Fruit fly (Drosophila melanogaster) whole organism, embryonic: ENCODE data around the gene CG2187.
A peak's percentile ranks its signal among the peaks of the same experiment; 100 is the strongest.

Experiments used
- B-H2 ChIP-seq: fragments of 200-800 bp; sonication (Bioruptor generic); optimal IDR thresholded peaks from 2 replicates; lab custom pipeline; 2018; ENCODE audit warnings: missing biosample characterization, mild to moderate bottlenecking, missing genetic modification characterization
- Bgb ChIP-seq: fragments of 200-800 bp; sonication (Bioruptor generic); IDR thresholded peaks from 2 replicates; pipeline ENCODE4 v1.3.6; 2022; ENCODE audit warnings: missing biosample characterization, missing genetic modification characterization; ENCODE audit not compliant: partially characterized antibody
- CG1024 ChIP-seq: fragments of 200-800 bp; sonication (Bioruptor generic); IDR thresholded peaks from 2 replicates; pipeline ENCODE4 v1.3.6; 2022; ENCODE audit warnings: missing biosample characterization, missing genetic modification characterization
- CG12104 ChIP-seq: fragments of 200-800 bp; sonication (Bioruptor generic); optimal IDR thresholded peaks from 3 replicates; lab custom pipeline; 2016; ENCODE audit warnings: missing biosample characterization, missing genetic modification characterization
- CG12219 ChIP-seq: fragments of 200-800 bp; sonication (Bioruptor generic); optimal IDR thresholded peaks from 3 replicates; lab custom pipeline; 2018; ENCODE audit warnings: missing biosample characterization, mild to moderate bottlenecking, missing genetic modification characterization
- CG1603 ChIP-seq: fragments of 200-800 bp; sonication (Bioruptor generic); optimal IDR thresholded peaks from 2 replicates; lab custom pipeline; 2019; ENCODE audit warnings: missing biosample characterization, mild to moderate bottlenecking, missing genetic modification characterization, moderate library complexity
- CG17912 ChIP-seq: fragments of 200-800 bp; sonication (Bioruptor generic); optimal IDR thresholded peaks from 2 replicates; lab custom pipeline; 2018; ENCODE audit warnings: missing biosample characterization, mild to moderate bottlenecking, missing genetic modification characterization
- CG1832 ChIP-seq: fragments of 200-800 bp; sonication (Bioruptor generic); optimal IDR thresholded peaks from 2 replicates; lab custom pipeline; 2017; ENCODE audit warnings: missing biosample characterization, mild to moderate bottlenecking, missing genetic modification characterization, inconsistent platforms
- CG18619 ChIP-seq: fragments of 200-800 bp; sonication (Bioruptor generic); optimal IDR thresholded peaks from 3 replicates; lab custom pipeline; 2017; ENCODE audit warnings: missing biosample characterization, mild to moderate bottlenecking, missing genetic modification characterization
- CG2116 ChIP-seq: fragments of 200-800 bp; sonication (Bioruptor generic); optimal IDR thresholded peaks from 3 replicates; lab custom pipeline; 2018; ENCODE audit warnings: missing biosample characterization, mild to moderate bottlenecking, missing genetic modification characterization
- CG33213 ChIP-seq: fragments of 200-800 bp; sonication (Bioruptor generic); optimal IDR thresholded peaks from 3 replicates; lab custom pipeline; 2016; ENCODE audit warnings: missing biosample characterization, missing genetic modification characterization
- CG33557 ChIP-seq: fragments of 200-800 bp; sonication (Bioruptor generic); optimal IDR thresholded peaks from 2 replicates; lab custom pipeline; 2019; ENCODE audit warnings: missing biosample characterization, mild to moderate bottlenecking, missing genetic modification characterization, moderate library complexity
- CG3407 ChIP-seq: fragments of 200-800 bp; sonication (Bioruptor generic); optimal IDR thresholded peaks from 2 replicates; lab custom pipeline; 2018; ENCODE audit warnings: missing biosample characterization, mild to moderate bottlenecking, missing genetic modification characterization
- CG34422 ChIP-seq: fragments of 200-800 bp; sonication (Bioruptor generic); IDR thresholded peaks from 3 replicates; pipeline ENCODE4 v1.3.6; 2022; ENCODE audit warnings: missing biosample characterization, missing genetic modification characterization
- CG3995 ChIP-seq: fragments of 200-800 bp; sonication (Bioruptor generic); optimal IDR thresholded peaks from 3 replicates; lab custom pipeline; 2016; ENCODE audit warnings: missing biosample characterization, missing genetic modification characterization
- CG4282 ChIP-seq: fragments of 200-800 bp; sonication (Bioruptor generic); optimal IDR thresholded peaks from 2 replicates; lab custom pipeline; 2016; ENCODE audit warnings: missing biosample characterization, missing genetic modification characterization
- CG43689 ChIP-seq: fragments of 200-800 bp; sonication (Bioruptor generic); IDR thresholded peaks from 2 replicates; pipeline ENCODE4 v1.3.6; 2022; ENCODE audit warnings: missing biosample characterization, missing genetic modification characterization
- CG5953 ChIP-seq: fragments of 200-800 bp; sonication (Bioruptor generic); IDR thresholded peaks from 2 replicates; pipeline ENCODE4 v1.3.6; 2022; ENCODE audit warnings: missing biosample characterization, missing genetic modification characterization
- CG6854 ChIP-seq: fragments of 200-800 bp; sonication (Bioruptor generic); optimal IDR thresholded peaks from 3 replicates; lab custom pipeline; 2017; ENCODE audit warnings: missing biosample characterization, mild to moderate bottlenecking, missing genetic modification characterization
- CG8281 ChIP-seq: fragments of 200-800 bp; sonication (Bioruptor generic); optimal IDR thresholded peaks from 2 replicates; lab custom pipeline; 2018; ENCODE audit warnings: missing biosample characterization, mild to moderate bottlenecking, missing genetic modification characterization, moderate library complexity
- CG9932 ChIP-seq: fragments of 200-800 bp; sonication (Bioruptor generic); IDR thresholded peaks from 2 replicates; pipeline ENCODE4 v1.3.6; 2022; ENCODE audit warnings: missing biosample characterization, missing genetic modification characterization
- Dref ChIP-seq: fragments of 200-800 bp; sonication (Bioruptor generic); IDR thresholded peaks from 2 replicates; pipeline ENCODE4 v1.3.6; 2022; ENCODE audit warnings: missing biosample characterization, missing genetic modification characterization
- Elba2 ChIP-seq: fragments of 200-800 bp; sonication (Bioruptor generic); optimal IDR thresholded peaks from 3 replicates; lab custom pipeline; 2016; ENCODE audit warnings: missing biosample characterization, missing genetic modification characterization
- GATAe ChIP-seq: fragments of 200-800 bp; sonication (Bioruptor generic); conservative IDR thresholded peaks from 2 replicates; pipeline ENCODE4 v1.3.6; 2022; ENCODE audit warnings: missing biosample characterization, missing genetic modification characterization
- Hey ChIP-seq: fragments of 200-800 bp; sonication (Bioruptor generic); optimal IDR thresholded peaks from 3 replicates; lab custom pipeline; 2018; ENCODE audit warnings: missing biosample characterization, mild to moderate bottlenecking, missing genetic modification characterization
- Med ChIP-seq: fragments of 200-800 bp; sonication (Bioruptor generic); peaks from one replicate; lab custom pipeline; 2016; ENCODE audit warnings: missing biosample characterization, missing genetic modification characterization, mild to moderate bottlenecking, inconsistent platforms, moderate library complexity
- Sox100B ChIP-seq: fragments of 200-800 bp; sonication (Bioruptor generic); optimal IDR thresholded peaks from 3 replicates; lab custom pipeline; 2018; ENCODE audit warnings: missing biosample characterization, mild to moderate bottlenecking, missing genetic modification characterization
- Sry-β ChIP-seq: fragments of 200-800 bp; sonication (Bioruptor generic); optimal IDR thresholded peaks from 2 replicates; lab custom pipeline; 2018; ENCODE audit warnings: missing biosample characterization, mild to moderate bottlenecking, missing genetic modification characterization, moderate library complexity
- TFAM ChIP-seq: fragments of 200-800 bp; sonication (Bioruptor generic); optimal IDR thresholded peaks from 2 replicates; lab custom pipeline; 2017; ENCODE audit warnings: missing biosample characterization, missing genetic modification characterization, inconsistent platforms
- YL-1 ChIP-seq: fragments of 200-800 bp; sonication (Bioruptor generic); optimal IDR thresholded peaks from 3 replicates; lab custom pipeline; 2017; ENCODE audit warnings: missing biosample characterization, mild to moderate bottlenecking, missing genetic modification characterization
- az2 ChIP-seq: fragments of 200-800 bp; sonication (Bioruptor generic); optimal IDR thresholded peaks from 3 replicates; lab custom pipeline; 2016; ENCODE audit warnings: missing biosample characterization, missing genetic modification characterization
- bcd ChIP-seq: fragments of 200-800 bp; sonication (Bioruptor generic); optimal IDR thresholded peaks from 2 replicates; lab custom pipeline; 2017; ENCODE audit warnings: missing biosample characterization, mild to moderate bottlenecking, missing genetic modification characterization
- cg ChIP-seq: fragments of 200-800 bp; sonication (Bioruptor generic); optimal IDR thresholded peaks from 3 replicates; lab custom pipeline; 2019; ENCODE audit warnings: missing biosample characterization, mild to moderate bottlenecking, missing genetic modification characterization, moderate library complexity
- dm ChIP-seq: fragments of 200-800 bp; sonication (Bioruptor generic); optimal IDR thresholded peaks from 3 replicates; lab custom pipeline; 2016; ENCODE audit warnings: missing biosample characterization, missing genetic modification characterization
- dpn ChIP-seq, 2 experiments: fragments of 200-800 bp; sonication (Bioruptor generic); optimal IDR thresholded peaks; 3 replicates each; lab custom pipeline; 2016; ENCODE audit warnings: missing biosample characterization in 2 of 2, missing genetic modification characterization in 2 of 2
- eyg ChIP-seq: fragments of 200-800 bp; sonication (Bioruptor generic); optimal IDR thresholded peaks from 3 replicates; lab custom pipeline; 2016; ENCODE audit warnings: missing biosample characterization, missing genetic modification characterization
- gcm ChIP-seq: fragments of 200-800 bp; sonication (Bioruptor generic); optimal IDR thresholded peaks from 2 replicates; lab custom pipeline; 2019; ENCODE audit warnings: missing biosample characterization, mild to moderate bottlenecking, missing genetic modification characterization, moderate library complexity
- gro ChIP-seq: fragments of 200-800 bp; sonication (Bioruptor generic); optimal IDR thresholded peaks from 2 replicates; lab custom pipeline; 2016; ENCODE audit warnings: missing biosample characterization, missing genetic modification characterization
- hkb ChIP-seq, 2 experiments: fragments of 200-800 bp in 1 of 2; fragments of >200 bp in 1 of 2; sonication (Bioruptor generic) in 1 of 2; IDR thresholded peaks in 1 of 2; optimal IDR thresholded peaks in 1 of 2; 2 replicates each; pipeline versions ENCODE4 v1.3.6 to Lab custom; 2017 to 2022; ENCODE audit warnings: missing biosample characterization in 1 of 2, missing genetic modification characterization in 1 of 2
- jigr1 ChIP-seq: fragments of 200-800 bp; sonication (Bioruptor generic); IDR thresholded peaks from 3 replicates; pipeline ENCODE4 v1.3.6; 2022; ENCODE audit warnings: missing biosample characterization, missing genetic modification characterization
- kay ChIP-seq: fragments of 200-800 bp; sonication (Bioruptor generic); optimal IDR thresholded peaks from 2 replicates; lab custom pipeline; 2016; ENCODE audit warnings: missing biosample characterization, missing genetic modification characterization
- kni ChIP-seq: fragments of 200-800 bp; sonication (Bioruptor generic); optimal IDR thresholded peaks from 3 replicates; lab custom pipeline; 2017; ENCODE audit warnings: mild to moderate bottlenecking, missing biosample characterization, missing genetic modification reagents, missing genetic modification characterization
- knrl ChIP-seq: fragments of 200-800 bp; sonication (Bioruptor generic); IDR thresholded peaks from 3 replicates; pipeline ENCODE4 v1.3.6; 2022; ENCODE audit warnings: missing biosample characterization, missing genetic modification characterization; ENCODE audit not compliant: partially characterized antibody
- lilli ChIP-seq: fragments of 200-800 bp; sonication (Bioruptor generic); optimal IDR thresholded peaks from 3 replicates; lab custom pipeline; 2016; ENCODE audit warnings: missing biosample characterization, missing genetic modification characterization
- mam ChIP-seq: fragments of 200-800 bp; sonication (Bioruptor generic); optimal IDR thresholded peaks from 3 replicates; lab custom pipeline; 2016; ENCODE audit warnings: missing biosample characterization, missing genetic modification characterization
- nmo ChIP-seq: fragments of 200-800 bp; sonication (Bioruptor generic); optimal IDR thresholded peaks from 2 replicates; lab custom pipeline; 2018; ENCODE audit warnings: missing biosample characterization, mild to moderate bottlenecking, missing genetic modification characterization, moderate library complexity
- sens ChIP-seq: fragments of 200-800 bp; sonication (Bioruptor generic); peaks from one replicate; lab custom pipeline; 2016; ENCODE audit warnings: missing biosample characterization, missing genetic modification characterization
- sim ChIP-seq: fragments of 200-800 bp; sonication (Bioruptor generic); IDR thresholded peaks from 2 replicates; pipeline ENCODE4 v1.3.6; 2022; ENCODE audit warnings: missing biosample characterization, missing genetic modification characterization
- tll ChIP-seq, 2 experiments: fragments of 200-800 bp in 1 of 2; fragments of >200 bp in 1 of 2; sonication (Bioruptor generic) in 1 of 2; optimal IDR thresholded peaks; 2 replicates each; lab custom pipeline; 2017 to 2019; ENCODE audit warnings: missing biosample characterization in 2 of 2, missing genetic modification characterization in 2 of 2, mild to moderate bottlenecking in 1 of 2, moderate library complexity in 1 of 2
- vvl ChIP-seq: fragments of 200-800 bp; sonication (Bioruptor generic); IDR thresholded peaks from 2 replicates; pipeline ENCODE4 v1.3.6; 2022; ENCODE audit warnings: missing biosample characterization, missing genetic modification characterization

CG2187 gene

dm6 chr3R:31726286-31726685, 32.2 kb downstream of the CG2187 start:
- no peak for TF ChIP-seq mam (GFP tag; lab: Kevin White, UChicago)
- peak; percentile 63 for TF ChIP-seq CG3995
- peak; percentile 3 for TF ChIP-seq dm
- TF ChIP-seq B-H2 (GFP tag; lab: Kevin White, UChicago), result no peak
- TF ChIP-seq CG1024 (GFP tag; lab: Robert Waterston, UW), result no peak
- no peak for TF ChIP-seq kay
- peak; percentile 13 for TF ChIP-seq Hey (tag; lab: Kevin White, UChicago)
- TF ChIP-seq dpn (GFP tag; optimal IDR thresholded peaks at IDR 0.05; lab: Kevin White, UChicago), result no peak
- TF ChIP-seq tll (GFP tag; optimal IDR thresholded peaks at IDR 0.05; lab: Kevin White, UChicago), result no peak
- no peak for TF ChIP-seq Sry-β
- TF ChIP-seq CG34422 (GFP tag; lab: Robert Waterston, UW), result 0 out of 3 replicates have a peak, but pooled peaks have one; percentile 18
- no peak for TF ChIP-seq CG1832 (GFP tag; lab: Kevin White, UChicago)
- TF ChIP-seq sens (GFP tag; lab: Kevin White, UChicago), result peak; percentile 77
- no peak for TF ChIP-seq TFAM (GFP tag; lab: Kevin White, UChicago)
- TF ChIP-seq CG5953, result no peak
- TF ChIP-seq gcm, result no peak
- peak; percentile 3 for TF ChIP-seq CG1603 (tag; lab: Kevin White, UChicago)
- TF ChIP-seq vvl (GFP tag; lab: Robert Waterston, UW), result peak; percentile 35; the same call in 1 of the 2 replicates
- TF ChIP-seq Bgb (GFP tag; lab: Robert Waterston, UW), result no peak
- TF ChIP-seq CG12104 (GFP tag; lab: Kevin White, UChicago), result no peak
- no peak for TF ChIP-seq CG43689 (GFP tag; lab: Robert Waterston, UW)
- TF ChIP-seq GATAe (GFP tag; lab: Robert Waterston, UW), result 0 out of 2 replicates have a peak, but pooled peaks have one; percentile 11
- no peak for TF ChIP-seq CG12219 (GFP tag; lab: Kevin White, UChicago)
- TF ChIP-seq Med (GFP tag; lab: Kevin White, UChicago), result peak; percentile 52
- TF ChIP-seq nmo (GFP tag; lab: Kevin White, UChicago), result no peak
- TF ChIP-seq Elba2, result no peak

DNA sequence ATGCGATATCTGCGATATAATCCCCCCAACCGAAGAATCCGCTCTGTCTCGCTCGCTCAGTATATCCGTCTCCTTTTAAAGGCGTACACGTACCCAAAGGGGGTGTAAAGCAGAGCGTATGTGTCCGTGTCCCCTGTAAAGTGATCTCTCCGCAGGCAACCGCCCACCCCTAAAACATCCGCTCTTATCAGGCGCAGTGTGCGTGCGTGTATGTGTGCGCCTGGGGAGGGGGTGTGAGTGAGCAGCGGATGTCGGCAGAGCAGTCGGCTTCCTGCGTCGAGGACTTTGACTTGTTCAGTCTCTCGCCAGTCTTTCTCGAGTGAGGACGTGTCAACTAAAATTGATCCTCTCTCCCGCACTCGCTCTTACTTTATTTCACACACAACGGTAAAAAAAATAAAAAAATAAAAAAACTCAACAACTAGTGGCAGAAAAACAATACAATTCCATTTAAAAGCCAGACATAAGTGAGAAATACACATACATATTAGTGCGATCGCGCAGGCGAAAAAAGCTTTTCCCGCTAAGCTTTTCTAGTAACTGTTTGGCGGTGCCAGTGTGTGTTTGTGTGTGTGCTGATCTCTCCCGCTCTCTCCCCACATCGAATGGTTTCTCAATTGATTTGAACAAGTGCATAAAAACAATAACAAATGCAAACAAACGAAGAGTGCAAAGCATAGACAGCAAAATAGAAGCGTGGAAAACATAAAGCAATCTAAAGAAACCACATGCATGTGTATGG, 32.8 kb downstream of the CG2187 start:
- TF ChIP-seq CG18619 (GFP tag; lab: Kevin White, UChicago), result no peak
- TF ChIP-seq CG8281 (tag; lab: Kevin White, UChicago), result no peak
- no peak for TF ChIP-seq CG17912 (GFP tag; lab: Kevin White, UChicago)
- TF ChIP-seq YL-1, result no peak
- TF ChIP-seq Sox100B (GFP tag; lab: Kevin White, UChicago), result no peak
- TF ChIP-seq jigr1 (GFP tag; lab: Robert Waterston, UW), result no peak
- TF ChIP-seq CG3407 (GFP tag; lab: Kevin White, UChicago), result no peak
- TF ChIP-seq Dref (GFP tag; lab: Robert Waterston, UW), result no peak
- TF ChIP-seq CG2116 (GFP tag; lab: Kevin White, UChicago), result no peak
- TF ChIP-seq eyg (GFP tag; lab: Kevin White, UChicago), result peak; percentile 9
- TF ChIP-seq knrl, result no peak
- TF ChIP-seq CG6854 (GFP tag; lab: Kevin White, UChicago), result no peak
- TF ChIP-seq az2 (GFP tag; lab: Kevin White, UChicago), result no peak
- no peak for TF ChIP-seq sim (GFP tag; lab: Robert Waterston, UW)
- no peak for TF ChIP-seq lilli (GFP tag; lab: Kevin White, UChicago)
- no peak for TF ChIP-seq bcd (GFP tag; lab: Kevin White, UChicago)
- no peak for TF ChIP-seq CG4282 (GFP tag; lab: Kevin White, UChicago)
- TF ChIP-seq CG33213, result peak; percentile 23
- TF ChIP-seq kni (GFP tag; lab: Kevin White, UChicago), result peak; percentile 67
- peak; percentile 75 for TF ChIP-seq cg (GFP tag; lab: Kevin White, UChicago)
- TF ChIP-seq CG33557, result no peak
- no peak for TF ChIP-seq hkb (optimal IDR thresholded peaks at IDR 0.05; lab: Kevin White, UChicago)
- TF ChIP-seq hkb (GFP tag; IDR thresholded peaks at IDR 0.05; lab: Robert Waterston, UW), result no peak
- TF ChIP-seq gro (GFP tag; lab: Kevin White, UChicago), result no peak
- no peak for TF ChIP-seq CG9932 (GFP tag; lab: Robert Waterston, UW)
